Worm (Caenorhabditis elegans): ENCODE results near the gene C09E7.4.

DNA sequence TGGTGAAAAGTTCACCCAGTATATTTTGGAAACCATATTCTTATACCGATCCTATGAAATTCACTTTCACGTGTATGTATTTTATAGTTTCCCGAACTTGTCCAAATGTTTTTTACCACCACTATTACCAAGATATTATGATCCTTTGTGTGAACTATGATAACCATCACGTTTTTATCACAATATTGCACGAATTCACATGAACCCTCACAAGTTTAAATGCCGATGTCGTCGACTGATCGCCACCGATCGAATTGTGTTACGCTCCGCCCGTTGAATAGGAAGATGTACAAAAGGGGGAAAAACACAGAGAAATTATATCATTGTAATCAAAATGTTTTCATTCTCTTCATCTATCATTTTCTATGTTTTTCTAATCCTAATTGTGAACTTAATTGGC, 28.5 kb downstream of the C09E7.4 start:
- TF ChIP-seq lin-13 (tag; optimal IDR thresholded peaks at IDR 0.05): no peak
- TF ChIP-seq ceh-83 (GFP tag; optimal IDR thresholded peaks at IDR 0.05): no peak
- TF ChIP-seq sptf-1 (tag; optimal IDR thresholded peaks at IDR 0.05): no peak
- no peak for TF ChIP-seq nhr-237 (tag; optimal IDR thresholded peaks at IDR 0.05)
